Worm (Caenorhabditis elegans) whole organism, L4/young adult: ENCODE measurements around the gene mct-5.

ENCODE experiments used
- dao-5 ChIP-seq: sonication (generic microtip); optimal IDR thresholded peaks from 2 replicates; lab custom pipeline; 2016; ENCODE audit warnings: missing genotype, missing genetic modification characterization, moderate library complexity, missing compliant biosample characterization
- him-1 ChIP-seq: sonication (generic microtip); optimal IDR thresholded peaks from 2 replicates; lab custom pipeline; 2016; ENCODE audit warnings: missing genotype, missing genetic modification reagents, missing genetic modification characterization, missing compliant biosample characterization

DNA sequence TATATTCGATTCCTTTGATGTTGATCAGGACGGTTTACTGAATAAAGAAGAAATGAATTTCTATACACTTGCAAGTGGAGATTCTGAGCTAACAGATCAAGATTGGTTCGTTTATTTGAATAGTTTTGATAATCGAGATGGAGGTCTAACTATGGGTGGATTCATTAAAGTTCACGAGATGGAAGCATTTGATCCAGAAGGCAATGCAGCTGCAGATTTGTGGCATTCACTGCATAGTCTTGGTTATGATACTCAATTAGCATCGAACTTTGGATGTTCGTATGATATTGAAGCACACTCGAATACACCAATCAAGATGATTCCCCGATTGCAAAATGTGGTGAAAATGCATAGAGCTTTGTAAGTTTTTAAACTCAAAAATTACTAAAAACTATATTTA is 2.4 kb downstream of the mct-5 start:
- TF ChIP-seq him-1 (tag; lab: Kevin White, UChicago) (no peak), dao-5 (tag; lab: Kevin White, UChicago) (no peak)
